Worm (Caenorhabditis elegans): Measurements from ENCODE around the gene prx-5.

ce11 chrII:8742006-8742847, 37.6 kb downstream of the prx-5 start:
- TF ChIP-seq dao-5 (tag; optimal IDR thresholded peaks at IDR 0.05) (no peak), him-1 (tag; optimal IDR thresholded peaks at IDR 0.05) (no peak), W03F9.2 (tag; optimal IDR thresholded peaks at IDR 0.05) (no peak)
